Worm (Caenorhabditis elegans) whole organism, mixed stage, embryonic: Measurements from ENCODE around the gene gln-3.

Experiments used
- M03D4.4 ChIP-seq: sonication (generic microtip); optimal IDR thresholded peaks from 2 replicates; lab custom pipeline; 2017; ENCODE audit warnings: mild to moderate bottlenecking, missing genetic modification characterization, missing compliant biosample characterization
- blmp-1 ChIP-seq: fragments of 150-350 bp; optimal IDR thresholded peaks from 2 replicates; lab custom pipeline; 2014; ENCODE audit warnings: missing biosample characterization, missing genetic modification characterization
- ceh-39 ChIP-seq: fragments of 150-350 bp; optimal IDR thresholded peaks from 2 replicates; lab custom pipeline; 2014; ENCODE audit warnings: missing biosample characterization, missing genetic modification characterization
- hlh-1 ChIP-seq: fragments of 150-350 bp; optimal IDR thresholded peaks from 2 replicates; lab custom pipeline; 2014; ENCODE audit warnings: missing biosample characterization, missing genetic modification reagents, missing genetic modification characterization
- lin-32 ChIP-seq: fragments of 200-800 bp; sonication (Bioruptor generic); optimal IDR thresholded peaks from 2 replicates; lab custom pipeline; 2018; ENCODE audit warnings: mild to moderate bottlenecking, missing genetic modification characterization, missing compliant biosample characterization
- lsy-2 ChIP-seq: fragments of 150-350 bp; optimal IDR thresholded peaks from 2 replicates; lab custom pipeline; 2014; ENCODE audit warnings: missing biosample characterization, missing genetic modification characterization
- sem-2 ChIP-seq: fragments of 200-800 bp; sonication (Bioruptor generic); optimal IDR thresholded peaks from 2 replicates; lab custom pipeline; 2018; ENCODE audit warnings: mild to moderate bottlenecking, missing genetic modification characterization, missing compliant biosample characterization
- tbx-8 ChIP-seq: fragments of 200-800 bp; sonication (Bioruptor generic); optimal IDR thresholded peaks from 2 replicates; lab custom pipeline; 2018; ENCODE audit warnings: mild to moderate bottlenecking, missing genetic modification characterization, moderate library complexity, missing compliant biosample characterization
- unc-120 ChIP-seq: sonication (generic microtip); optimal IDR thresholded peaks from 2 replicates; lab custom pipeline; 2017; ENCODE audit warnings: missing genetic modification characterization, missing compliant biosample characterization; ENCODE audit not compliant: poor library complexity, severe bottlenecking
- ztf-11 ChIP-seq: fragments of 150-350 bp; optimal IDR thresholded peaks from 2 replicates; lab custom pipeline; 2014; ENCODE audit warnings: missing biosample characterization, missing genetic modification characterization

DNA sequence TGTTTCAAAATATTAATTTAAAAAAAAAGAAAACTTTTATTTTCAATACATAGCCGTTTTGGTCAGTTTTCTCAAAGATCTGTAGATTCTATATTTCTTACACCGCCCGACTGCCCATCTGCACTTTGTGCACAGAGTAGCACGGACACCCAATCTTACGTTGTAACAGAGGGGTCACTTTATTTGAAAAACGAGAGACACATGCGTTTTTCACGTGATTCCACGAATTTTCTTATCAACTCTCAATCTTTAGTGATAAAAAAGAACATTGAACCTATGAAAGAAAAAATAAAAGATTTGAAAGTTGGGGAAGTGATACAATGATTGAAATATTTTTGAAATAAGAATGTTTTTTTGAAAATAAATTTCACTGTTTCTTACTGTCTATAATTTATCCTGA lies 848 bp upstream of the gln-3 start:
- TF ChIP-seq ztf-11 (no peak), lin-32 (GFP tag; lab: Kevin White, UChicago) (no peak), sem-2 (GFP tag; lab: Kevin White, UChicago) (no peak), hlh-1 (tag; lab: Kevin White, UChicago) (peak; percentile 64), ceh-39 (no peak), lsy-2 (no peak), tbx-8 (no peak), unc-120 (no peak), M03D4.4 (tag; lab: Kevin White, UChicago) (no peak), blmp-1 (tag; lab: Kevin White, UChicago) (no peak)
